Worm (Caenorhabditis elegans) whole organism, late embryonic: ENCODE results near the gene C26E6.1.

Experiments used
- C38D4.7 ChIP-seq: fragments of 200-800 bp; sonication (Bioruptor generic); optimal IDR thresholded peaks from 2 replicates; lab custom pipeline; 2018; ENCODE audit warnings: mild to moderate bottlenecking, missing genetic modification characterization, moderate library complexity, missing compliant biosample characterization
- F13H6.1 ChIP-seq: sonication (generic microtip); optimal IDR thresholded peaks from 2 replicates; lab custom pipeline; 2016; ENCODE audit warnings: missing genetic modification characterization, missing compliant biosample characterization
- ceh-22 ChIP-seq: sonication (generic microtip); optimal IDR thresholded peaks from 2 replicates; lab custom pipeline; 2017; ENCODE audit warnings: missing biosample characterization, missing genetic modification characterization
- dve-1 ChIP-seq: sonication (generic microtip); optimal IDR thresholded peaks from 2 replicates; lab custom pipeline; 2017; ENCODE audit warnings: antibody characterized with exemption, mild to moderate bottlenecking, missing genetic modification characterization, missing compliant biosample characterization
- elt-4 ChIP-seq: sonication (generic microtip); optimal IDR thresholded peaks from 2 replicates; lab custom pipeline; 2016; ENCODE audit warnings: missing genetic modification characterization, missing compliant biosample characterization
- fkh-6 ChIP-seq: sonication (generic microtip); optimal IDR thresholded peaks from 2 replicates; lab custom pipeline; 2016; ENCODE audit warnings: missing genetic modification characterization, missing compliant biosample characterization
- nfya-1 ChIP-seq: sonication (generic microtip); optimal IDR thresholded peaks from 2 replicates; lab custom pipeline; 2017; ENCODE audit warnings: missing genetic modification characterization, mild to moderate bottlenecking, missing compliant biosample characterization, antibody characterized with exemption, moderate library complexity
- pag-3 ChIP-seq: sonication (generic microtip); optimal IDR thresholded peaks from 2 replicates; lab custom pipeline; 2016; ENCODE audit warnings: missing compliant biosample characterization, missing genetic modification characterization, borderline replicate concordance
- pqm-1 ChIP-seq: sonication (generic microtip); optimal IDR thresholded peaks from 2 replicates; lab custom pipeline; 2016; ENCODE audit warnings: missing genetic modification characterization, missing compliant biosample characterization
- sox-4 ChIP-seq: sonication (generic microtip); optimal IDR thresholded peaks from 2 replicates; lab custom pipeline; 2017; ENCODE audit warnings: mild to moderate bottlenecking, missing genetic modification characterization, inconsistent platforms, missing compliant biosample characterization
- tbx-2 ChIP-seq: sonication (generic microtip); optimal IDR thresholded peaks from 2 replicates; lab custom pipeline; 2016; ENCODE audit warnings: missing genetic modification characterization, missing compliant biosample characterization
- unc-86 ChIP-seq: sonication (generic microtip); optimal IDR thresholded peaks from 2 replicates; lab custom pipeline; 2016; ENCODE audit warnings: missing genetic modification characterization, missing compliant biosample characterization

- TF ChIP-seq nfya-1 (tag; lab: Kevin White, UChicago) (no peak), F13H6.1 (no peak), dve-1 (no peak), pqm-1 (no peak), C38D4.7 (GFP tag; lab: Kevin White, UChicago) (no peak), fkh-6 (tag; lab: Kevin White, UChicago) (no peak), sox-4 (tag; lab: Kevin White, UChicago) (no peak), ceh-22 (tag; lab: Kevin White, UChicago) (no peak), pag-3 (no peak), unc-86 (tag; lab: Kevin White, UChicago) (no peak), elt-4 (no peak), tbx-2 (tag; lab: Kevin White, UChicago) (no peak)
Measured at ce11 chrIII:4961281-4961680, 4.6 kb downstream of the C26E6.1 start.
